Worm (Caenorhabditis elegans) whole organism, L4 larva: ENCODE results near the gene srd-3.

Source experiments
- D1046.2 ChIP-seq: fragments of 200-800 bp; sonication (Bioruptor generic); IDR thresholded peaks from 2 replicates; pipeline ENCODE4 v1.3.6; 2022; ENCODE audit warnings: missing genetic modification characterization, missing compliant biosample characterization
- F10B5.3 ChIP-seq: sonication (generic microtip); optimal IDR thresholded peaks from 2 replicates; lab custom pipeline; 2016; ENCODE audit warnings: mild to moderate bottlenecking, missing genetic modification characterization, missing compliant biosample characterization
- F26F4.8 ChIP-seq: fragments of 200-800 bp; sonication (Bioruptor generic); conservative IDR thresholded peaks from 2 replicates; pipeline ENCODE4 v1.3.6; 2022; ENCODE audit warnings: missing genetic modification characterization, missing compliant biosample characterization
- F37D6.2 ChIP-seq: sonication (generic microtip); optimal IDR thresholded peaks from 2 replicates; lab custom pipeline; 2016; ENCODE audit warnings: mild to moderate bottlenecking, missing genetic modification characterization, missing compliant biosample characterization
- F44E2.7 ChIP-seq: fragments of 200-800 bp; sonication (Bioruptor generic); IDR thresholded peaks from 2 replicates; pipeline ENCODE4 v2.1.2; 2022; ENCODE audit warnings: missing genetic modification characterization, missing compliant biosample characterization
- T20F7.1 ChIP-seq: fragments of 200-800 bp; sonication (Bioruptor generic); optimal IDR thresholded peaks from 2 replicates; lab custom pipeline; 2018; ENCODE audit warnings: mild to moderate bottlenecking, missing genetic modification characterization, missing compliant biosample characterization
- Y105C5A.15 ChIP-seq: fragments of 200-800 bp; sonication (Bioruptor generic); IDR thresholded peaks from 2 replicates; pipeline ENCODE4 v1.3.6; 2022; ENCODE audit warnings: missing genetic modification characterization, missing compliant biosample characterization
- Y5F2A.4 ChIP-seq: fragments of 200-800 bp; sonication (Bioruptor generic); optimal IDR thresholded peaks from 2 replicates; lab custom pipeline; 2018; ENCODE audit warnings: mild to moderate bottlenecking, missing genetic modification characterization, missing compliant biosample characterization
- ZK546.5 ChIP-seq, 2 experiments: sonication (generic microtip); optimal IDR thresholded peaks; 2 replicates each; lab custom pipeline; 2017; ENCODE audit warnings: missing biosample characterization in 2 of 2, missing genetic modification characterization in 2 of 2
- aha-1 ChIP-seq: fragments of 150-350 bp; peaks from one replicate; lab custom pipeline; 2014; ENCODE audit warnings: missing biosample characterization, missing genetic modification characterization
- ama-1 ChIP-seq: fragments of 150-350 bp; optimal IDR thresholded peaks from 2 replicates; lab custom pipeline; 2014; ENCODE audit warnings: inconsistent platforms, mixed read lengths
- arid-1 ChIP-seq: fragments of 200-800 bp; sonication (Bioruptor generic); conservative IDR thresholded peaks from 2 replicates; pipeline ENCODE4 v1.3.6; 2022; ENCODE audit warnings: missing genetic modification reagents, missing genetic modification characterization, missing compliant biosample characterization
- ceh-20 ChIP-seq: fragments of 200-800 bp; sonication (Bioruptor generic); IDR thresholded peaks from 2 replicates; pipeline ENCODE4 v1.3.6; 2022; ENCODE audit warnings: missing genetic modification reagents, missing genetic modification characterization, missing compliant biosample characterization
- ceh-32 ChIP-seq: sonication (generic microtip); optimal IDR thresholded peaks from 2 replicates; lab custom pipeline; 2016; ENCODE audit warnings: mild to moderate bottlenecking, missing genetic modification characterization, missing compliant biosample characterization; ENCODE audit not compliant: poor library complexity
- ceh-62 ChIP-seq: sonication (generic microtip); optimal IDR thresholded peaks from 2 replicates; lab custom pipeline; 2017; ENCODE audit warnings: missing biosample characterization, missing genetic modification characterization
- ces-1 ChIP-seq: fragments of 150-350 bp; sonication (generic microtip); optimal IDR thresholded peaks from 4 replicates; lab custom pipeline; 2014; ENCODE audit warnings: missing biosample characterization, missing genetic modification reagents, missing genetic modification characterization
- ctbp-1 ChIP-seq: fragments of 200-800 bp; sonication (Bioruptor generic); IDR thresholded peaks from 2 replicates; pipeline ENCODE4 v1.3.6; 2022; ENCODE audit warnings: missing genetic modification reagents, missing genetic modification characterization, missing compliant biosample characterization
- daf-12 ChIP-seq: fragments of 150-350 bp; optimal IDR thresholded peaks from 2 replicates; lab custom pipeline; 2014; ENCODE audit warnings: missing biosample characterization, missing genetic modification reagents, missing genetic modification characterization
- daf-16 ChIP-seq, 3 experiments: sonication (generic microtip); optimal IDR thresholded peaks; 2 replicates each; lab custom pipeline; 2016 to 2017; ENCODE audit warnings: missing genetic modification characterization in 3 of 3, missing genetic modification reagents in 3 of 3, mild to moderate bottlenecking in 2 of 3, missing compliant biosample characterization in 2 of 3, missing biosample characterization in 1 of 3, moderate library complexity in 1 of 3
- daf-19 ChIP-seq: fragments of 200-800 bp; sonication (Bioruptor generic); conservative IDR thresholded peaks from 2 replicates; pipeline ENCODE4 v1.3.6; 2022; ENCODE audit warnings: missing genetic modification characterization, missing compliant biosample characterization
- dpl-1 ChIP-seq: fragments of 150-350 bp; optimal IDR thresholded peaks from 2 replicates; lab custom pipeline; 2014; ENCODE audit warnings: missing biosample characterization, missing genetic modification reagents, missing genetic modification characterization
- egl-27 ChIP-seq: sonication (generic microtip); optimal IDR thresholded peaks from 3 replicates; lab custom pipeline; 2017; ENCODE audit warnings: missing biosample characterization, missing genetic modification reagents, missing genetic modification characterization
- egl-43 ChIP-seq: fragments of 200-800 bp; sonication (Bioruptor generic); IDR thresholded peaks from 2 replicates; pipeline ENCODE4 v1.3.6; 2022; ENCODE audit warnings: missing genetic modification reagents, missing genetic modification characterization, missing compliant biosample characterization
- fos-1 ChIP-seq: fragments of 150-350 bp; optimal IDR thresholded peaks from 2 replicates; lab custom pipeline; 2014; ENCODE audit warnings: missing biosample characterization, missing genetic modification characterization
- hif-1 ChIP-seq, 2 experiments: sonication (generic microtip); optimal IDR thresholded peaks; 2 replicates each; lab custom pipeline; 2016 to 2017; ENCODE audit warnings: missing compliant biosample characterization in 2 of 2, missing genetic modification characterization in 2 of 2, missing genetic modification reagents in 2 of 2, missing genotype in 2 of 2, mild to moderate bottlenecking in 1 of 2
- hlh-11 ChIP-seq: fragments of 200-800 bp; sonication (Bioruptor generic); optimal IDR thresholded peaks from 2 replicates; lab custom pipeline; 2018; ENCODE audit warnings: mild to moderate bottlenecking, missing genetic modification characterization, missing compliant biosample characterization
- hmg-1.1 ChIP-seq: fragments of 200-800 bp; sonication (Bioruptor generic); IDR thresholded peaks from 2 replicates; pipeline ENCODE4 v1.3.6; 2022; ENCODE audit warnings: missing genetic modification reagents, missing genetic modification characterization, missing compliant biosample characterization
- lin-29 ChIP-seq: fragments of 200-800 bp; sonication (Bioruptor generic); IDR thresholded peaks from 2 replicates; pipeline ENCODE4 v1.3.6; 2022; ENCODE audit warnings: missing genetic modification reagents, missing genetic modification characterization, missing compliant biosample characterization
- mdl-1 ChIP-seq, 2 experiments: fragments of 150-350 bp in 1 of 2; sonication (generic microtip) in 1 of 2; optimal IDR thresholded peaks; 2 replicates each; lab custom pipeline; 2014 to 2017; ENCODE audit warnings: missing biosample characterization in 2 of 2, missing genetic modification characterization in 2 of 2
- mep-1 ChIP-seq: fragments of 150-350 bp; sonication (generic microtip); optimal IDR thresholded peaks from 3 replicates; lab custom pipeline; 2014; ENCODE audit warnings: missing biosample characterization, missing genetic modification characterization
- mes-2 ChIP-seq: sonication (generic microtip); optimal IDR thresholded peaks from 2 replicates; lab custom pipeline; 2016; ENCODE audit warnings: missing genotype, mild to moderate bottlenecking, missing genetic modification characterization, missing compliant biosample characterization; ENCODE audit not compliant: poor library complexity, severe bottlenecking
- mxl-2 ChIP-seq: fragments of 200-800 bp; sonication (Bioruptor generic); conservative IDR thresholded peaks from 2 replicates; pipeline ENCODE4 v1.3.6; 2022; ENCODE audit warnings: missing genetic modification reagents, missing genetic modification characterization, missing compliant biosample characterization
- nhr-10 ChIP-seq: fragments of 150-350 bp; optimal IDR thresholded peaks from 2 replicates; lab custom pipeline; 2014; ENCODE audit warnings: missing biosample characterization, missing genetic modification characterization
- nhr-102 ChIP-seq: sonication (generic microtip); optimal IDR thresholded peaks from 2 replicates; lab custom pipeline; 2016; ENCODE audit warnings: mild to moderate bottlenecking, missing genetic modification characterization, moderate library complexity, missing compliant biosample characterization
- nhr-11 ChIP-seq: fragments of 150-350 bp; optimal IDR thresholded peaks from 2 replicates; lab custom pipeline; 2014; ENCODE audit warnings: missing biosample characterization, missing genetic modification characterization
- nhr-41 ChIP-seq: fragments of 200-800 bp; sonication (Bioruptor generic); IDR thresholded peaks from 2 replicates; pipeline ENCODE4 v1.3.6; 2022; ENCODE audit warnings: missing genetic modification reagents, missing genetic modification characterization, missing compliant biosample characterization
- nhr-6 ChIP-seq: fragments of 150-350 bp; optimal IDR thresholded peaks from 2 replicates; lab custom pipeline; 2014; ENCODE audit warnings: missing biosample characterization, missing genetic modification characterization
- nhr-77 ChIP-seq: fragments of 150-350 bp; optimal IDR thresholded peaks from 2 replicates; lab custom pipeline; 2014; ENCODE audit warnings: missing biosample characterization, missing genetic modification characterization
- pqm-1 ChIP-seq: sonication (generic microtip); optimal IDR thresholded peaks from 2 replicates; lab custom pipeline; 2017; ENCODE audit warnings: missing biosample characterization, missing genetic modification characterization
- rbr-2 ChIP-seq: sonication (generic microtip); optimal IDR thresholded peaks from 2 replicates; lab custom pipeline; 2016; ENCODE audit warnings: missing genotype, missing genetic modification characterization, missing compliant biosample characterization
- saeg-2 ChIP-seq: fragments of 200-800 bp; sonication (Bioruptor generic); IDR thresholded peaks from 2 replicates; pipeline ENCODE4 v1.3.6; 2022; ENCODE audit warnings: missing genetic modification reagents, missing genetic modification characterization, missing compliant biosample characterization
- snpc-4 ChIP-seq: fragments of 150-350 bp; optimal IDR thresholded peaks from 2 replicates; lab custom pipeline; 2014; ENCODE audit warnings: missing biosample characterization, missing genetic modification characterization
- spr-3 ChIP-seq: fragments of 200-800 bp; sonication (Bioruptor generic); optimal IDR thresholded peaks from 2 replicates; lab custom pipeline; 2018; ENCODE audit warnings: mild to moderate bottlenecking, missing genetic modification characterization, missing compliant biosample characterization
- tag-97 ChIP-seq: fragments of 200-800 bp; sonication (Bioruptor generic); IDR thresholded peaks from 2 replicates; pipeline ENCODE4 v1.3.6; 2022; ENCODE audit warnings: missing genetic modification characterization, missing compliant biosample characterization
- tra-1 ChIP-seq: fragments of 200-800 bp; sonication (Bioruptor generic); IDR thresholded peaks from 2 replicates; pipeline ENCODE4 v1.3.6; 2022; ENCODE audit warnings: missing genetic modification reagents, missing genetic modification characterization, missing compliant biosample characterization
- zfp-2 ChIP-seq: sonication (generic microtip); optimal IDR thresholded peaks from 2 replicates; lab custom pipeline; 2016; ENCODE audit warnings: mild to moderate bottlenecking, missing genetic modification characterization, missing compliant biosample characterization

Gene srd-3

ce11 chrII:158004-158731, 29.3 kb upstream of the srd-3 start (continued):
- no peak for TF ChIP-seq spr-3 (GFP tag; lab: Kevin White, UChicago)
- no peak for TF ChIP-seq dpl-1 (GFP tag; lab: Kevin White, UChicago)
- TF ChIP-seq arid-1: no peak
- 0 out of 2 replicates have a peak, but pooled peaks have one; percentile 7 for TF ChIP-seq tra-1 (GFP tag; lab: Robert Waterston, UW)
- TF ChIP-seq nhr-77 (tag; lab: Kevin White, UChicago): no peak
- TF ChIP-seq ama-1: no peak
- TF ChIP-seq T20F7.1: no peak
- no peak for TF ChIP-seq F37D6.2 (tag; lab: Kevin White, UChicago)
- TF ChIP-seq mes-2 (tag; lab: Kevin White, UChicago): peak; percentile 29
- TF ChIP-seq F26F4.8: no peak
- no peak for TF ChIP-seq ceh-62 (tag; lab: Kevin White, UChicago)

ce11 chrII:156999-157499, 28.2 kb upstream of the srd-3 start:
- TF ChIP-seq aha-1 (peak; percentile 59), daf-16 (GFP tag; optimal IDR thresholded peaks at IDR 0.05; lab: Kevin White, UChicago) (no peak), daf-16 (tag; optimal IDR thresholded peaks at IDR 0.05; lab: Kevin White, UChicago) (peak; percentile 7), hlh-11 (tag; lab: Kevin White, UChicago) (peak; percentile 12), spr-3 (GFP tag; lab: Kevin White, UChicago) (no peak), ctbp-1 (no peak)

- no peak for TF ChIP-seq F26F4.8
- peak; percentile 19 to 35 for TF ChIP-seq daf-16 (GFP tag; optimal IDR thresholded peaks at IDR 0.05; lab: Kevin White, UChicago)
- TF ChIP-seq daf-16 (tag; optimal IDR thresholded peaks at IDR 0.05; lab: Kevin White, UChicago): peak; percentile 48
- peak; percentile 86 for TF ChIP-seq nhr-11 (tag; lab: Kevin White, UChicago)
- no peak for TF ChIP-seq Y105C5A.15 (GFP tag; lab: Robert Waterston, UW)
- peak; percentile 77 for TF ChIP-seq F10B5.3 (tag; lab: Kevin White, UChicago)
- peak in 1 of 2 experiments; percentile 21 for TF ChIP-seq mdl-1 (tag; optimal IDR thresholded peaks at IDR 0.05; lab: Kevin White, UChicago)
- peak; percentile 90 for TF ChIP-seq rbr-2 (tag; lab: Kevin White, UChicago)
- peak; percentile 71 for TF ChIP-seq hmg-1.1 (GFP tag; lab: Robert Waterston, UW)
- TF ChIP-seq tag-97 (GFP tag; lab: Robert Waterston, UW): no peak
- TF ChIP-seq spr-3 (GFP tag; lab: Kevin White, UChicago): peak; percentile 55
- no peak for TF ChIP-seq fos-1
- no peak for TF ChIP-seq D1046.2 (GFP tag; lab: Robert Waterston, UW)
- peak; percentile 89 for TF ChIP-seq mep-1
- TF ChIP-seq nhr-10 (tag; lab: Kevin White, UChicago): no peak
- TF ChIP-seq snpc-4 (tag; lab: Kevin White, UChicago): no peak
- TF ChIP-seq ZK546.5 (tag; optimal IDR thresholded peaks at IDR 0.05; lab: Kevin White, UChicago): no peak
- no peak for TF ChIP-seq F44E2.7 (GFP tag; lab: Robert Waterston, UW)
- TF ChIP-seq daf-19 (GFP tag; lab: Robert Waterston, UW): no peak
- no peak for TF ChIP-seq pqm-1 (tag; lab: Kevin White, UChicago)
- TF ChIP-seq zfp-2 (tag; lab: Kevin White, UChicago): peak; percentile 39
- TF ChIP-seq Y5F2A.4: peak; percentile 9
- peak; percentile 19 for TF ChIP-seq ces-1 (GFP tag; lab: Kevin White, UChicago)
- no peak for TF ChIP-seq mxl-2 (GFP tag; lab: Robert Waterston, UW)
- TF ChIP-seq hif-1 (tag; optimal IDR thresholded peaks at IDR 0.05; lab: Kevin White, UChicago): peak in 1 of 2 experiments; percentile 61
- no peak for TF ChIP-seq nhr-41 (GFP tag; lab: Robert Waterston, UW)
- peak; percentile 72 for TF ChIP-seq ctbp-1
- no peak for TF ChIP-seq egl-27
- TF ChIP-seq egl-43: peak; percentile 70
- no peak for TF ChIP-seq daf-12
- TF ChIP-seq ceh-20 (GFP tag; lab: Robert Waterston, UW): peak; percentile 74
- 0 out of 2 replicates have a peak, but pooled peaks have one; percentile 47 for TF ChIP-seq lin-29 (GFP tag; lab: Robert Waterston, UW)
- peak; percentile 45 for TF ChIP-seq ceh-32 (tag; lab: Kevin White, UChicago)
- TF ChIP-seq aha-1: no peak
- TF ChIP-seq saeg-2 (GFP tag; lab: Robert Waterston, UW): no peak
- TF ChIP-seq nhr-102 (tag; lab: Kevin White, UChicago): peak; percentile 74
- peak; percentile 59 for TF ChIP-seq nhr-6 (tag; lab: Kevin White, UChicago)
These were observed 27.1 kb upstream of the srd-3 start, which contains the start of gene mrpl-28 for ce11 chrII:155904-156303. mrpl-28 (minus strand) TSS chrII:156009.
